Worm (Caenorhabditis elegans): ENCODE measurements around the gene srw-76.

DNA sequence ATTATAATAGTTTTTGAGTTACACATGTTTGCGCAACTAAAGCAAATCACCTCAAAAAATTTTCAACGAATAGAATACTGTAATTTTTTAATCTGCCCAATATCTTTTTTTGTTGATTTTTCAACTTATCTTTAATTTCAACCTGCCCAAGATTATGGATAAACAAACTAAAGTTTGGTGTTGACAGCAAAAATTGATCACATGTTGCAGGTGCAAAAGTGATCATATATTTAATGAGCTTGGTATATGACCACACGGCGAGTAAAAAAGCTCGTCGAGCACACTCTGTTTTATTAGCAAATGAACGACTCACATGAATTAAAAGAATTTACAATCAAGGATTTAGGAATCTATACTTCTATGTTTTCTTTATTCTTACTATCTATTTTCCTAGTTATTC lies 37.4 kb upstream of the srw-76 start, which contains the start of gene srz-1:
- TF ChIP-seq unc-62 (GFP tag; optimal IDR thresholded peaks at IDR 0.05) (no peak), snpc-4 (tag; optimal IDR thresholded peaks at IDR 0.05) (no peak), lsy-2 (tag; optimal IDR thresholded peaks at IDR 0.05) (no peak), hlh-1 (tag; optimal IDR thresholded peaks at IDR 0.05) (no peak), sptf-1 (tag; optimal IDR thresholded peaks at IDR 0.05) (no peak), mab-5 (tag; optimal IDR thresholded peaks at IDR 0.05) (no peak), blmp-1 (tag; optimal IDR thresholded peaks at IDR 0.05) (no peak), ceh-43 (GFP tag; optimal IDR thresholded peaks at IDR 0.05) (no peak), nhr-237 (tag; optimal IDR thresholded peaks at IDR 0.05) (no peak), elt-3 (tag; optimal IDR thresholded peaks at IDR 0.05) (no peak), nhr-28 (tag; optimal IDR thresholded peaks at IDR 0.05) (no peak), pha-4 (tag; optimal IDR thresholded peaks at IDR 0.05) (no peak), lin-32 (GFP tag; optimal IDR thresholded peaks at IDR 0.05) (no peak), nhr-2 (tag; optimal IDR thresholded peaks at IDR 0.05) (no peak)
